Worm (Caenorhabditis elegans) whole organism, young adult: ENCODE results near the gene nfya-1.

Experiments
- B0019.2 ChIP-seq: fragments of 200-800 bp; sonication (Bioruptor generic); conservative IDR thresholded peaks from 2 replicates; pipeline ENCODE4 v1.3.6; 2022; ENCODE audit warnings: missing genetic modification reagents, missing genetic modification characterization, missing compliant biosample characterization
- B0261.1 ChIP-seq: sonication (generic microtip); optimal IDR thresholded peaks from 2 replicates; lab custom pipeline; 2016; ENCODE audit warnings: mild to moderate bottlenecking, missing genetic modification characterization, moderate library complexity, missing compliant biosample characterization
- B0336.3 ChIP-seq: fragments of 200-800 bp; sonication (Bioruptor generic); IDR thresholded peaks from 2 replicates; pipeline ENCODE4 v1.3.6; 2022; ENCODE audit warnings: missing genetic modification characterization, missing compliant biosample characterization
- C06A6.2 ChIP-seq: fragments of 200-800 bp; sonication (Bioruptor generic); conservative IDR thresholded peaks from 2 replicates; pipeline ENCODE4 v1.3.6; 2022; ENCODE audit warnings: missing genetic modification characterization, missing compliant biosample characterization
- F37B4.10 ChIP-seq: fragments of 200-800 bp; sonication (Bioruptor generic); IDR thresholded peaks from 2 replicates; pipeline ENCODE4 v1.3.6; 2022; ENCODE audit warnings: missing genetic modification characterization, missing compliant biosample characterization
- K12H6.12 ChIP-seq: fragments of 200-800 bp; sonication (Bioruptor generic); optimal IDR thresholded peaks from 2 replicates; lab custom pipeline; 2018; ENCODE audit warnings: mild to moderate bottlenecking, missing genetic modification characterization, missing compliant biosample characterization
- T07F8.4 ChIP-seq: sonication (generic microtip); optimal IDR thresholded peaks from 2 replicates; lab custom pipeline; 2016; ENCODE audit warnings: mild to moderate bottlenecking, missing genetic modification characterization, moderate library complexity, missing compliant biosample characterization
- Y53F4B.3 ChIP-seq: fragments of 200-800 bp; sonication (Bioruptor generic); IDR thresholded peaks from 2 replicates; pipeline ENCODE4 v1.3.6; 2022; ENCODE audit warnings: missing genetic modification reagents, missing genetic modification characterization, missing compliant biosample characterization
- Y56A3A.18 ChIP-seq: fragments of 200-800 bp; sonication (Bioruptor generic); IDR thresholded peaks from 2 replicates; pipeline ENCODE4 v1.3.6; 2022; ENCODE audit warnings: missing genetic modification reagents, missing genetic modification characterization, missing compliant biosample characterization
- Y67H2A.10 ChIP-seq: fragments of 200-800 bp; sonication (Bioruptor generic); conservative IDR thresholded peaks from 2 replicates; pipeline ENCODE4 v1.3.6; 2022; ENCODE audit warnings: missing genetic modification reagents, missing genetic modification characterization, missing compliant biosample characterization
- akir-1 ChIP-seq: fragments of 200-800 bp; sonication (Bioruptor generic); optimal IDR thresholded peaks from 2 replicates; lab custom pipeline; 2018; ENCODE audit warnings: mild to moderate bottlenecking, missing genetic modification characterization, moderate library complexity, missing compliant biosample characterization
- aptf-3 ChIP-seq: fragments of 200-800 bp; sonication (Bioruptor generic); IDR thresholded peaks from 2 replicates; pipeline ENCODE4 v1.3.6; 2022; ENCODE audit warnings: missing genetic modification characterization, missing compliant biosample characterization
- atf-7 ChIP-seq: sonication (generic microtip); optimal IDR thresholded peaks from 2 replicates; lab custom pipeline; 2017; ENCODE audit warnings: mild to moderate bottlenecking, missing genetic modification characterization, missing compliant biosample characterization
- attf-3 ChIP-seq: fragments of 200-800 bp; sonication (Bioruptor generic); conservative IDR thresholded peaks from 2 replicates; pipeline ENCODE4 v1.3.6; 2022; ENCODE audit warnings: missing genetic modification reagents, missing genetic modification characterization, missing compliant biosample characterization
- bed-1 ChIP-seq: fragments of 200-800 bp; sonication (Bioruptor generic); IDR thresholded peaks from 2 replicates; pipeline ENCODE4 v1.3.6; 2022; ENCODE audit warnings: missing genetic modification reagents, missing genetic modification characterization, missing compliant biosample characterization
- ccch-3 ChIP-seq: fragments of 200-800 bp; sonication (Bioruptor generic); optimal IDR thresholded peaks from 2 replicates; lab custom pipeline; 2018; ENCODE audit warnings: mild to moderate bottlenecking, missing genetic modification characterization, missing compliant biosample characterization
- cebp-1 ChIP-seq, 2 experiments: fragments of 200-800 bp in 1 of 2; sonication (Bioruptor generic) in 1 of 2; sonication (generic microtip) in 1 of 2; IDR thresholded peaks in 1 of 2; optimal IDR thresholded peaks in 1 of 2; 2 replicates each; pipeline versions ENCODE4 v1.3.6 to Lab custom; 2017 to 2022; ENCODE audit warnings: missing compliant biosample characterization in 2 of 2, missing genetic modification characterization in 2 of 2, mild to moderate bottlenecking in 1 of 2, missing genetic modification reagents in 1 of 2, moderate library complexity in 1 of 2
- ceh-100 ChIP-seq: fragments of 200-800 bp; sonication (Bioruptor generic); IDR thresholded peaks from 2 replicates; pipeline ENCODE4 v1.3.6; 2022; ENCODE audit warnings: missing genetic modification reagents, missing genetic modification characterization, missing compliant biosample characterization
- ceh-91 ChIP-seq: fragments of 200-800 bp; sonication (Bioruptor generic); IDR thresholded peaks from 2 replicates; pipeline ENCODE4 v1.3.6; 2022; ENCODE audit warnings: missing genetic modification reagents, missing genetic modification characterization, missing compliant biosample characterization
- chd-7 ChIP-seq: sonication (generic microtip); optimal IDR thresholded peaks from 2 replicates; lab custom pipeline; 2016; ENCODE audit warnings: mild to moderate bottlenecking, missing genetic modification characterization, moderate library complexity, missing compliant biosample characterization
- dox-1 ChIP-seq: fragments of 200-800 bp; sonication (Bioruptor generic); IDR thresholded peaks from 2 replicates; pipeline ENCODE4 v1.3.6; 2022; ENCODE audit warnings: missing genetic modification reagents, missing genetic modification characterization, missing compliant biosample characterization
- ekl-4 ChIP-seq: fragments of 200-800 bp; sonication (Bioruptor generic); IDR thresholded peaks from 2 replicates; pipeline ENCODE4 v1.3.6; 2022; ENCODE audit warnings: missing genetic modification reagents, missing genetic modification characterization, missing compliant biosample characterization
- hlh-12 ChIP-seq: sonication (generic microtip); optimal IDR thresholded peaks from 2 replicates; lab custom pipeline; 2016; ENCODE audit warnings: missing genetic modification characterization, missing compliant biosample characterization
- hlh-26 ChIP-seq: fragments of 200-800 bp; sonication (Bioruptor generic); conservative IDR thresholded peaks from 2 replicates; pipeline ENCODE4 v1.3.6; 2022; ENCODE audit warnings: missing genetic modification reagents, missing genetic modification characterization, missing compliant biosample characterization
- let-607 ChIP-seq, 2 experiments: fragments of 200-800 bp in 1 of 2; sonication (Bioruptor generic) in 1 of 2; sonication (generic microtip) in 1 of 2; optimal IDR thresholded peaks; 2 replicates each; lab custom pipeline; 2016 to 2018; ENCODE audit warnings: mild to moderate bottlenecking in 2 of 2, missing compliant biosample characterization in 2 of 2, missing genetic modification characterization in 2 of 2, moderate library complexity in 2 of 2, missing genotype in 1 of 2
- lin-26 ChIP-seq: fragments of 200-800 bp; sonication (Bioruptor generic); IDR thresholded peaks from 2 replicates; pipeline ENCODE4 v1.3.6; 2022; ENCODE audit warnings: missing genetic modification reagents, missing genetic modification characterization, missing compliant biosample characterization
- lin-35 ChIP-seq, 3 experiments: fragments of 150-350 bp in 2 of 3; sonication (generic microtip) in 1 of 3; optimal IDR thresholded peaks; 2 replicates each; lab custom pipeline; 2014 to 2018; ENCODE audit warnings: missing biosample characterization in 3 of 3, missing genetic modification characterization in 3 of 3, missing genetic modification reagents in 3 of 3
- lin-40 ChIP-seq: sonication (generic microtip); optimal IDR thresholded peaks from 2 replicates; lab custom pipeline; 2016; ENCODE audit warnings: missing genetic modification characterization, mild to moderate bottlenecking, missing compliant biosample characterization, missing genotype, missing genetic modification reagents
- mcd-1 ChIP-seq: fragments of 200-800 bp; sonication (Bioruptor generic); IDR thresholded peaks from 2 replicates; pipeline ENCODE4 v1.3.6; 2022; ENCODE audit warnings: missing genetic modification reagents, missing genetic modification characterization, missing compliant biosample characterization
- nfya-2 ChIP-seq: fragments of 200-800 bp; sonication (Bioruptor generic); IDR thresholded peaks from 2 replicates; pipeline ENCODE4 v1.3.6; 2022; ENCODE audit warnings: missing genetic modification reagents, missing genetic modification characterization, missing compliant biosample characterization
- nfyb-1 ChIP-seq: fragments of 200-800 bp; sonication (Bioruptor generic); IDR thresholded peaks from 2 replicates; pipeline ENCODE4 v1.3.6; 2022; ENCODE audit warnings: missing genetic modification reagents, missing genetic modification characterization, missing compliant biosample characterization
- repo-1 ChIP-seq: sonication (generic microtip); optimal IDR thresholded peaks from 2 replicates; lab custom pipeline; 2017; ENCODE audit warnings: mild to moderate bottlenecking, missing genetic modification characterization, missing compliant biosample characterization
- sea-2 ChIP-seq: fragments of 200-800 bp; sonication (Bioruptor generic); IDR thresholded peaks from 2 replicates; pipeline ENCODE4 v1.3.6; 2022; ENCODE audit warnings: missing genetic modification characterization, missing compliant biosample characterization
- snpc-1.1 ChIP-seq: sonication (generic microtip); optimal IDR thresholded peaks from 2 replicates; lab custom pipeline; 2017; ENCODE audit warnings: missing genetic modification characterization, mild to moderate bottlenecking, missing compliant biosample characterization, antibody characterized with exemption, moderate library complexity, missing genotype, missing genetic modification reagents; ENCODE audit not compliant: insufficient read depth
- snpc-4 ChIP-seq, 5 experiments: fragments of 150-350 bp in 1 of 5; sonication (generic microtip) in 4 of 5; optimal IDR thresholded peaks; 2 replicates each; lab custom pipeline; 2014 to 2018; ENCODE audit warnings: missing genetic modification characterization in 5 of 5, missing biosample characterization in 3 of 5, antibody characterized with exemption in 2 of 5, mild to moderate bottlenecking in 2 of 5, missing compliant biosample characterization in 2 of 5, missing genotype in 2 of 5, moderate library complexity in 2 of 5, missing genetic modification reagents in 1 of 5
- tbp1 ChIP-seq: fragments of 200-800 bp; sonication (Bioruptor generic); optimal IDR thresholded peaks from 2 replicates; lab custom pipeline; 2018; ENCODE audit warnings: mild to moderate bottlenecking, missing genetic modification characterization, missing compliant biosample characterization
- unc-130 ChIP-seq: sonication (generic microtip); optimal IDR thresholded peaks from 2 replicates; lab custom pipeline; 2016; ENCODE audit warnings: missing genetic modification reagents, missing genetic modification characterization, missing compliant biosample characterization
- xnd-1 ChIP-seq: sonication (generic microtip); optimal IDR thresholded peaks from 2 replicates; lab custom pipeline; 2016; ENCODE audit warnings: missing genotype, missing genetic modification reagents, missing genetic modification characterization, missing compliant biosample characterization
- zfh-2 ChIP-seq: fragments of 200-800 bp; sonication (Bioruptor generic); conservative IDR thresholded peaks from 2 replicates; pipeline ENCODE4 v1.3.6; 2022; ENCODE audit warnings: missing genetic modification reagents, missing genetic modification characterization, missing compliant biosample characterization
- zim-3 ChIP-seq: sonication (generic microtip); optimal IDR thresholded peaks from 2 replicates; lab custom pipeline; 2017; ENCODE audit warnings: mild to moderate bottlenecking, missing genetic modification characterization, moderate library complexity, missing compliant biosample characterization
- ztf-18 ChIP-seq: sonication (generic microtip); optimal IDR thresholded peaks from 2 replicates; lab custom pipeline; 2016; ENCODE audit warnings: missing genotype, mild to moderate bottlenecking, missing genetic modification characterization, missing compliant biosample characterization
- ztf-22 ChIP-seq: fragments of 200-800 bp; sonication (Bioruptor generic); optimal IDR thresholded peaks from 2 replicates; lab custom pipeline; 2018; ENCODE audit warnings: mild to moderate bottlenecking, missing genetic modification characterization, moderate library complexity, missing compliant biosample characterization

Gene nfya-1

ce11 chrX:11993327-11993726 is 46.7 kb upstream of the nfya-1 start (continued):
- TF ChIP-seq lin-35 (GFP tag; optimal IDR thresholded peaks at IDR 0.05; lab: Kevin White, UChicago): peak in 1 of 3 experiments; percentile 24
- no peak for TF ChIP-seq cebp-1 (GFP tag; IDR thresholded peaks at IDR 0.05; lab: Robert Waterston, UW)
- no peak for TF ChIP-seq cebp-1 (tag; optimal IDR thresholded peaks at IDR 0.05; lab: Kevin White, UChicago)
- no peak for TF ChIP-seq aptf-3 (GFP tag; lab: Robert Waterston, UW)
- no peak for TF ChIP-seq ekl-4 (GFP tag; lab: Robert Waterston, UW)
- 0 out of 2 replicates have a peak, but pooled peaks have one; percentile 47 for TF ChIP-seq nfya-2 (GFP tag; lab: Robert Waterston, UW)
- 0 out of 2 replicates have a peak, but pooled peaks have one; percentile 17 for TF ChIP-seq Y56A3A.18 (GFP tag; lab: Robert Waterston, UW)
- TF ChIP-seq hlh-26: no peak
- TF ChIP-seq nfyb-1 (GFP tag; lab: Robert Waterston, UW): 0 out of 2 replicates have a peak, but pooled peaks have one; percentile 32
- TF ChIP-seq lin-40 (tag; lab: Kevin White, UChicago): peak; percentile 10
- TF ChIP-seq K12H6.12: no peak
- no peak for TF ChIP-seq sea-2
- TF ChIP-seq chd-7 (tag; lab: Kevin White, UChicago): no peak
- no peak for TF ChIP-seq akir-1
- TF ChIP-seq ccch-3 (GFP tag; lab: Kevin White, UChicago): no peak
- TF ChIP-seq let-607 (tag; optimal IDR thresholded peaks at IDR 0.05; lab: Kevin White, UChicago): no peak
- peak; percentile 16 for TF ChIP-seq snpc-1.1 (tag; lab: Kevin White, UChicago)
- no peak for TF ChIP-seq F37B4.10
- TF ChIP-seq zfh-2 (GFP tag; lab: Robert Waterston, UW): no peak
- no peak for TF ChIP-seq B0336.3 (GFP tag; lab: Robert Waterston, UW)
- TF ChIP-seq mcd-1 (GFP tag; lab: Robert Waterston, UW): 0 out of 2 replicates have a peak, but pooled peaks have one; percentile 20
- TF ChIP-seq unc-130 (GFP tag; lab: Kevin White, UChicago): no peak
- TF ChIP-seq attf-3 (GFP tag; lab: Robert Waterston, UW): no peak
- no peak for TF ChIP-seq snpc-4 (GFP tag; optimal IDR thresholded peaks at IDR 0.05; lab: Kevin White, UChicago)
- peak in 3 of 4 experiments; percentile 32 to 75 (median 34) for TF ChIP-seq snpc-4 (tag; optimal IDR thresholded peaks at IDR 0.05; lab: Kevin White, UChicago)
- peak; percentile 63 for TF ChIP-seq dox-1 (GFP tag; lab: Robert Waterston, UW)
- TF ChIP-seq Y67H2A.10: no peak
- TF ChIP-seq ceh-91 (GFP tag; lab: Robert Waterston, UW): no peak
- no peak for TF ChIP-seq xnd-1
- TF ChIP-seq T07F8.4 (tag; lab: Kevin White, UChicago): no peak
- no peak for TF ChIP-seq ztf-22 (GFP tag; lab: Kevin White, UChicago)
- TF ChIP-seq Y53F4B.3 (GFP tag; lab: Robert Waterston, UW): no peak
- TF ChIP-seq C06A6.2 (GFP tag; lab: Robert Waterston, UW): no peak
- TF ChIP-seq B0019.2 (GFP tag; lab: Robert Waterston, UW): no peak
- peak; percentile 67 for TF ChIP-seq B0261.1 (tag; lab: Kevin White, UChicago)
- peak; percentile 56 for TF ChIP-seq ztf-18 (tag; lab: Kevin White, UChicago)
- peak; percentile 87 for TF ChIP-seq tbp1
- peak; percentile 35 for TF ChIP-seq hlh-12 (tag; lab: Kevin White, UChicago)
- peak; percentile 63 for TF ChIP-seq zim-3 (tag; lab: Kevin White, UChicago)
- TF ChIP-seq repo-1 (tag; lab: Kevin White, UChicago): no peak
- TF ChIP-seq atf-7 (tag; lab: Kevin White, UChicago): no peak
- TF ChIP-seq ceh-100 (GFP tag; lab: Robert Waterston, UW): no peak
- peak; percentile 79 for TF ChIP-seq lin-26 (GFP tag; lab: Robert Waterston, UW)
- TF ChIP-seq bed-1: no peak
- TF ChIP-seq, all 124 proteins: peak for 28
